Worm (Caenorhabditis elegans) whole organism, mixed stage, embryonic: Measurements from ENCODE around the gene ZK930.6.

Source experiments
- M03D4.4 ChIP-seq: sonication (generic microtip); optimal IDR thresholded peaks from 2 replicates; lab custom pipeline; 2017; ENCODE audit warnings: mild to moderate bottlenecking, missing genetic modification characterization, missing compliant biosample characterization
- bed-3 ChIP-seq: fragments of 200-800 bp; sonication (Bioruptor generic); optimal IDR thresholded peaks from 3 replicates; lab custom pipeline; 2018; ENCODE audit warnings: mild to moderate bottlenecking, missing genetic modification characterization, moderate library complexity, missing compliant biosample characterization
- ceh-39 ChIP-seq: fragments of 150-350 bp; optimal IDR thresholded peaks from 2 replicates; lab custom pipeline; 2014; ENCODE audit warnings: missing biosample characterization, missing genetic modification characterization
- ceh-43 ChIP-seq: fragments of 200-800 bp; sonication (Bioruptor generic); optimal IDR thresholded peaks from 2 replicates; lab custom pipeline; 2018; ENCODE audit warnings: mild to moderate bottlenecking, missing genetic modification characterization, moderate library complexity, missing compliant biosample characterization
- ceh-83 ChIP-seq: fragments of 200-800 bp; sonication (Bioruptor generic); optimal IDR thresholded peaks from 2 replicates; lab custom pipeline; 2018; ENCODE audit warnings: mild to moderate bottlenecking, missing genetic modification characterization, missing compliant biosample characterization
- ces-1 ChIP-seq: fragments of 150-350 bp; optimal IDR thresholded peaks from 2 replicates; lab custom pipeline; 2014; ENCODE audit warnings: missing biosample characterization, missing genetic modification reagents, missing genetic modification characterization
- cnd-1 ChIP-seq: fragments of 200-800 bp; sonication (Bioruptor generic); optimal IDR thresholded peaks from 2 replicates; lab custom pipeline; 2018; ENCODE audit warnings: mild to moderate bottlenecking, missing genetic modification characterization, missing compliant biosample characterization
- drap-1 ChIP-seq: fragments of 200-800 bp; sonication (Bioruptor generic); optimal IDR thresholded peaks from 3 replicates; lab custom pipeline; 2018; ENCODE audit warnings: mild to moderate bottlenecking, missing genetic modification characterization, missing compliant biosample characterization
- elt-1 ChIP-seq: sonication (generic microtip); optimal IDR thresholded peaks from 2 replicates; lab custom pipeline; 2017; ENCODE audit warnings: missing genetic modification characterization, mild to moderate bottlenecking, missing compliant biosample characterization, antibody characterized with exemption, moderate library complexity, borderline replicate concordance; ENCODE audit not compliant: insufficient read depth
- elt-3 ChIP-seq: fragments of 150-350 bp; optimal IDR thresholded peaks from 2 replicates; lab custom pipeline; 2014; ENCODE audit warnings: missing biosample characterization, missing genetic modification characterization
- flh-1 ChIP-seq: fragments of 200-800 bp; sonication (Bioruptor generic); optimal IDR thresholded peaks from 2 replicates; lab custom pipeline; 2018; ENCODE audit warnings: mild to moderate bottlenecking, missing genetic modification characterization, moderate library complexity, missing compliant biosample characterization
- ham-2 ChIP-seq: fragments of 200-800 bp; sonication (Bioruptor generic); optimal IDR thresholded peaks from 2 replicates; lab custom pipeline; 2018; ENCODE audit warnings: mild to moderate bottlenecking, missing genetic modification characterization, missing compliant biosample characterization
- hlh-1 ChIP-seq: fragments of 150-350 bp; optimal IDR thresholded peaks from 2 replicates; lab custom pipeline; 2014; ENCODE audit warnings: missing biosample characterization, missing genetic modification reagents, missing genetic modification characterization
- lin-13 ChIP-seq: fragments of 150-350 bp; optimal IDR thresholded peaks from 2 replicates; lab custom pipeline; 2014; ENCODE audit warnings: missing biosample characterization, missing genetic modification characterization
- lin-32 ChIP-seq: fragments of 200-800 bp; sonication (Bioruptor generic); optimal IDR thresholded peaks from 2 replicates; lab custom pipeline; 2018; ENCODE audit warnings: mild to moderate bottlenecking, missing genetic modification characterization, missing compliant biosample characterization
- lsy-2 ChIP-seq: fragments of 150-350 bp; optimal IDR thresholded peaks from 2 replicates; lab custom pipeline; 2014; ENCODE audit warnings: missing biosample characterization, missing genetic modification characterization
- mab-5 ChIP-seq: fragments of 150-350 bp; optimal IDR thresholded peaks from 2 replicates; lab custom pipeline; 2014; ENCODE audit warnings: missing biosample characterization, missing genetic modification characterization
- mep-1 ChIP-seq: fragments of 150-350 bp; optimal IDR thresholded peaks from 2 replicates; lab custom pipeline; 2017; ENCODE audit warnings: missing biosample characterization, missing genetic modification reagents, missing genetic modification characterization, inconsistent platforms
- mls-2 ChIP-seq: sonication (generic microtip); optimal IDR thresholded peaks from 2 replicates; lab custom pipeline; 2016; ENCODE audit warnings: mild to moderate bottlenecking, missing genetic modification characterization, moderate library complexity, missing compliant biosample characterization
- nhr-12 ChIP-seq: fragments of 150-350 bp; optimal IDR thresholded peaks from 2 replicates; lab custom pipeline; 2014; ENCODE audit warnings: missing biosample characterization, missing genetic modification characterization
- nhr-237 ChIP-seq: fragments of 150-350 bp; optimal IDR thresholded peaks from 2 replicates; lab custom pipeline; 2014; ENCODE audit warnings: missing biosample characterization, missing genetic modification characterization
- nhr-76 ChIP-seq: sonication (generic microtip); optimal IDR thresholded peaks from 2 replicates; lab custom pipeline; 2017; ENCODE audit warnings: missing biosample characterization, missing genetic modification characterization
- sem-2 ChIP-seq: fragments of 200-800 bp; sonication (Bioruptor generic); optimal IDR thresholded peaks from 2 replicates; lab custom pipeline; 2018; ENCODE audit warnings: mild to moderate bottlenecking, missing genetic modification characterization, missing compliant biosample characterization
- snpc-4 ChIP-seq: fragments of 150-350 bp; optimal IDR thresholded peaks from 2 replicates; lab custom pipeline; 2014; ENCODE audit warnings: missing biosample characterization, missing genetic modification characterization
- sptf-1 ChIP-seq: sonication (generic microtip); optimal IDR thresholded peaks from 2 replicates; lab custom pipeline; 2017; ENCODE audit warnings: mild to moderate bottlenecking, missing genetic modification characterization, moderate library complexity, missing compliant biosample characterization
- tbx-8 ChIP-seq: fragments of 200-800 bp; sonication (Bioruptor generic); optimal IDR thresholded peaks from 2 replicates; lab custom pipeline; 2018; ENCODE audit warnings: mild to moderate bottlenecking, missing genetic modification characterization, moderate library complexity, missing compliant biosample characterization
- unc-120 ChIP-seq: sonication (generic microtip); optimal IDR thresholded peaks from 2 replicates; lab custom pipeline; 2017; ENCODE audit warnings: missing genetic modification characterization, missing compliant biosample characterization; ENCODE audit not compliant: poor library complexity, severe bottlenecking
- unc-39 ChIP-seq: fragments of 150-350 bp; optimal IDR thresholded peaks from 2 replicates; lab custom pipeline; 2014; ENCODE audit warnings: missing biosample characterization, missing genetic modification characterization
- unc-62 ChIP-seq: fragments of 150-350 bp; optimal IDR thresholded peaks from 2 replicates; lab custom pipeline; 2014; ENCODE audit warnings: missing biosample characterization, missing genetic modification reagents, missing genetic modification characterization
- zip-8 ChIP-seq: fragments of 150-350 bp; optimal IDR thresholded peaks from 2 replicates; lab custom pipeline; 2014; ENCODE audit warnings: missing biosample characterization, missing genetic modification characterization
- ztf-11 ChIP-seq: fragments of 150-350 bp; optimal IDR thresholded peaks from 2 replicates; lab custom pipeline; 2014; ENCODE audit warnings: missing biosample characterization, missing genetic modification characterization

ZK930.6 gene

ce11 chrII:11905023-11905422, 21.3 kb downstream of the ZK930.6 start:
- TF ChIP-seq nhr-76 (tag; lab: Kevin White, UChicago) (no peak), cnd-1 (tag; lab: Kevin White, UChicago) (peak; percentile 53)

- TF ChIP-seq lin-32 (no peak), sptf-1 (tag; lab: Kevin White, UChicago) (no peak), ceh-39 (tag; lab: Kevin White, UChicago) (no peak), hlh-1 (tag; lab: Kevin White, UChicago) (no peak), bed-3 (GFP tag; lab: Kevin White, UChicago) (no peak), nhr-237 (no peak), M03D4.4 (no peak), ham-2 (no peak), unc-39 (tag; lab: Kevin White, UChicago) (no peak), mep-1 (tag; lab: Kevin White, UChicago) (no peak), lin-13 (tag; lab: Kevin White, UChicago) (no peak), nhr-76 (tag; lab: Kevin White, UChicago) (no peak), unc-62 (GFP tag; lab: Kevin White, UChicago) (no peak), elt-3 (tag; lab: Kevin White, UChicago) (no peak), snpc-4 (tag; lab: Kevin White, UChicago) (no peak), cnd-1 (tag; lab: Kevin White, UChicago) (no peak), ztf-11 (tag; lab: Kevin White, UChicago) (no peak), unc-120 (no peak), sem-2 (GFP tag; lab: Kevin White, UChicago) (no peak), ceh-43 (no peak)
Observed at ce11 chrII:11906217-11906616, 22.5 kb downstream of the ZK930.6 start, which contains the start of gene ZK930.4. TSS of gene ZK930.4 (plus strand) at chrII:11906517.

DNA sequence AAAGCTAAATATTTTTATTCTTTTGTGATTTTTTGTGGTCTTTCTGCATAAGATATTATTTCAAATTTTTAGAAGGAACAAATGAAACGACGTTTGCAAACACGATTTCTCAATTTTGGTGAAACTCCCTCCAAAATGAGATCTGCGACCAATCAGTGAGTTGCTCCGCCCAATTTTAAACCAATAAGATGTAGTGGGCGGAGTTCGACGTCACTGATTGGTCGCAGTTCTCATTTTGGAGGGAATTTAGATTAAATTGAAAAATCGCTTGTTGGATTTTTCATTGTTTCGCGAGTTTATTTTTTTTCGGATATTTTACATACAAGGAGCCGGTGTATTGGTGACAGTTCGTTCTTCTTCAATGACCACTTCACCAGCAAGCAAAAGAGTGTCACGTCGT, 26.8 kb downstream of the ZK930.6 start:
- TF ChIP-seq lin-32 (no peak), unc-39 (tag; lab: Kevin White, UChicago) (no peak), ceh-39 (tag; lab: Kevin White, UChicago) (no peak), mab-5 (no peak), ztf-11 (tag; lab: Kevin White, UChicago) (no peak), nhr-12 (no peak), ceh-83 (no peak), mls-2 (tag; lab: Kevin White, UChicago) (no peak), ham-2 (no peak), zip-8 (tag; lab: Kevin White, UChicago) (no peak), cnd-1 (tag; lab: Kevin White, UChicago) (no peak), ces-1 (GFP tag; lab: Kevin White, UChicago) (no peak), drap-1 (no peak), sptf-1 (tag; lab: Kevin White, UChicago) (no peak)

DNA sequence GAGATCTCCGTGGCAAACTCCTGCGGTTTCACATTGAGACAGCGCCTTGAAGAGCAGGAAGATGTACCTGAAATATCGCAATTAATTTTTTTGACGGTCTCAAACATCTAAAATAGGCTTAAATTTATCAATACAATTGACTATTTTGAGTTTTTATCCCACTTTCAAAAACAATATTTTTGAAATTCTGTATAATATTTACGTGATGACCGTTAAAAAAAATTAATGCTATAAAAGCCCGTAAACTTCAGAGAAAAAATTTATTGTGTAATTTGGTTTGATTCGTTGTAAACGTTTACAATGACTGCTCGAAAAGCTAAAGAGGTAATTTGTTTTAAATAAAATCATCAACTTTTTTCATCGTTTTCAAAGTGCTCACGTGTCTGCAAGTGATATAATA, 30.6 kb downstream of the ZK930.6 start, which contains the start of gene ZK930.7:
Gene ZK930.7 (plus strand): TSS at position 301 of the 400 bp plus-strand sequence.
- TF ChIP-seq bed-3 (GFP tag; lab: Kevin White, UChicago) = no peak
- TF ChIP-seq unc-39 (tag; lab: Kevin White, UChicago) = no peak
- TF ChIP-seq sem-2 (GFP tag; lab: Kevin White, UChicago) = no peak
- no peak for TF ChIP-seq flh-1 (GFP tag; lab: Kevin White, UChicago)
- TF ChIP-seq tbx-8 (GFP tag; lab: Kevin White, UChicago) = no peak
- TF ChIP-seq lsy-2 (tag; lab: Kevin White, UChicago) = no peak
- TF ChIP-seq ceh-39 (tag; lab: Kevin White, UChicago) = no peak
- TF ChIP-seq elt-1 (tag; lab: Kevin White, UChicago) = no peak
- no peak for TF ChIP-seq lin-13 (tag; lab: Kevin White, UChicago)
- no peak for TF ChIP-seq lin-32
- TF ChIP-seq ham-2 = no peak

DNA sequence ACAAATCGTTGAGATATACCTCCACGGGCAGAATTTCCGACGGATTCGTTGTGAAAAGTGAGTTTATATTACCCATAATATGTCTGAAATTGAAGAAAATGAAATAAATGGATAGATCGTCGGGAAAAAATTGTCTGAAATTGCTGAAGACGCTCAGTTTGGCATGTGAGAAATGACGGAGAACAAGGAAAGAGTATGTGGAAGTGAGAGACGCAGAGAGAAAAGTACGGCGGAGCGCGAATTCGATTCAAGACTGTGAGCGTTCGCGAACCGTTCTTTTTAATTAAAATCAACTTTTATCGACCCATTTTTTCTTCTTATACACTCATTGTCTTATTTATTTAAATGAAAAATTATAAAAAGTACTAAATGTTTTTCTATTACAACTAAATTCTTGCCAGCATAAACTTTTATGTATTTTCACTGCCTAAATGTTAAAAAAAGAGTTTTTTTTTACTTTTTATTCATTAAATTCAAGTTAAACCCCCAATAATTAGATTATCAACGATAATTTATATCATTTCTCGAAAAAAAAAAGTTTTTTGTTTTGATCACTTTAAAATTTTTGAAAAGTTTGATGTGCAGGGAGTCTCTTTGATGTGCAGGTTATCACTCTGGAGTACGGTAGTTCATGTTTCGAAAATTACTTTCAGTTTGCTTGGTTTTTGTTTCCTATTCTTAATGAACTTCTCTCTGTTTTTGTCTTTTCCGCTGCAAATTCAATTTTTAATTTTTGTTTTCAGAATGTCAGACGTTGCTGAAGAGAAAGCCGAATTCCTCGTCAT, 32.2 kb downstream of the ZK930.6 start, which contains the start of the genes vps-15 and hmg-12:
Gene vps-15 (minus strand): TSS at position 83 of the 785 bp plus-strand sequence.
Gene hmg-12 (plus strand): TSS at position 744 of the 785 bp plus-strand sequence.
- TF ChIP-seq lin-13 (tag; lab: Kevin White, UChicago) = no peak
- TF ChIP-seq lsy-2 (tag; lab: Kevin White, UChicago) = peak; percentile 87
- TF ChIP-seq, all 35 proteins: peak for 1
